Worm (Caenorhabditis elegans) whole organism, mixed stage, embryonic: ENCODE results near the gene hmg-12.

ENCODE experiments used
- M03D4.4 ChIP-seq: sonication (generic microtip); optimal IDR thresholded peaks from 2 replicates; lab custom pipeline; 2017; ENCODE audit warnings: mild to moderate bottlenecking, missing genetic modification characterization, missing compliant biosample characterization
- blmp-1 ChIP-seq: fragments of 150-350 bp; optimal IDR thresholded peaks from 2 replicates; lab custom pipeline; 2014; ENCODE audit warnings: missing biosample characterization, missing genetic modification characterization
- ceh-39 ChIP-seq: fragments of 150-350 bp; optimal IDR thresholded peaks from 2 replicates; lab custom pipeline; 2014; ENCODE audit warnings: missing biosample characterization, missing genetic modification characterization
- ceh-43 ChIP-seq: fragments of 200-800 bp; sonication (Bioruptor generic); optimal IDR thresholded peaks from 2 replicates; lab custom pipeline; 2018; ENCODE audit warnings: mild to moderate bottlenecking, missing genetic modification characterization, moderate library complexity, missing compliant biosample characterization
- ceh-83 ChIP-seq: fragments of 200-800 bp; sonication (Bioruptor generic); optimal IDR thresholded peaks from 2 replicates; lab custom pipeline; 2018; ENCODE audit warnings: mild to moderate bottlenecking, missing genetic modification characterization, missing compliant biosample characterization
- ces-1 ChIP-seq: fragments of 150-350 bp; optimal IDR thresholded peaks from 2 replicates; lab custom pipeline; 2014; ENCODE audit warnings: missing biosample characterization, missing genetic modification reagents, missing genetic modification characterization
- cnd-1 ChIP-seq: fragments of 200-800 bp; sonication (Bioruptor generic); optimal IDR thresholded peaks from 2 replicates; lab custom pipeline; 2018; ENCODE audit warnings: mild to moderate bottlenecking, missing genetic modification characterization, missing compliant biosample characterization
- drap-1 ChIP-seq: fragments of 200-800 bp; sonication (Bioruptor generic); optimal IDR thresholded peaks from 3 replicates; lab custom pipeline; 2018; ENCODE audit warnings: mild to moderate bottlenecking, missing genetic modification characterization, missing compliant biosample characterization
- elt-1 ChIP-seq: sonication (generic microtip); optimal IDR thresholded peaks from 2 replicates; lab custom pipeline; 2017; ENCODE audit warnings: missing genetic modification characterization, mild to moderate bottlenecking, missing compliant biosample characterization, antibody characterized with exemption, moderate library complexity, borderline replicate concordance; ENCODE audit not compliant: insufficient read depth
- flh-1 ChIP-seq: fragments of 200-800 bp; sonication (Bioruptor generic); optimal IDR thresholded peaks from 2 replicates; lab custom pipeline; 2018; ENCODE audit warnings: mild to moderate bottlenecking, missing genetic modification characterization, moderate library complexity, missing compliant biosample characterization
- ham-2 ChIP-seq: fragments of 200-800 bp; sonication (Bioruptor generic); optimal IDR thresholded peaks from 2 replicates; lab custom pipeline; 2018; ENCODE audit warnings: mild to moderate bottlenecking, missing genetic modification characterization, missing compliant biosample characterization
- hlh-1 ChIP-seq: fragments of 150-350 bp; optimal IDR thresholded peaks from 2 replicates; lab custom pipeline; 2014; ENCODE audit warnings: missing biosample characterization, missing genetic modification reagents, missing genetic modification characterization
- lin-13 ChIP-seq: fragments of 150-350 bp; optimal IDR thresholded peaks from 2 replicates; lab custom pipeline; 2014; ENCODE audit warnings: missing biosample characterization, missing genetic modification characterization
- lin-32 ChIP-seq: fragments of 200-800 bp; sonication (Bioruptor generic); optimal IDR thresholded peaks from 2 replicates; lab custom pipeline; 2018; ENCODE audit warnings: mild to moderate bottlenecking, missing genetic modification characterization, missing compliant biosample characterization
- lsy-2 ChIP-seq: fragments of 150-350 bp; optimal IDR thresholded peaks from 2 replicates; lab custom pipeline; 2014; ENCODE audit warnings: missing biosample characterization, missing genetic modification characterization
- mab-5 ChIP-seq: fragments of 150-350 bp; optimal IDR thresholded peaks from 2 replicates; lab custom pipeline; 2014; ENCODE audit warnings: missing biosample characterization, missing genetic modification characterization
- mep-1 ChIP-seq: fragments of 150-350 bp; optimal IDR thresholded peaks from 2 replicates; lab custom pipeline; 2017; ENCODE audit warnings: missing biosample characterization, missing genetic modification reagents, missing genetic modification characterization, inconsistent platforms
- mls-2 ChIP-seq: sonication (generic microtip); optimal IDR thresholded peaks from 2 replicates; lab custom pipeline; 2016; ENCODE audit warnings: mild to moderate bottlenecking, missing genetic modification characterization, moderate library complexity, missing compliant biosample characterization
- nhr-2 ChIP-seq: fragments of 150-350 bp; optimal IDR thresholded peaks from 2 replicates; lab custom pipeline; 2014; ENCODE audit warnings: missing biosample characterization, missing genetic modification characterization
- nhr-237 ChIP-seq: fragments of 150-350 bp; optimal IDR thresholded peaks from 2 replicates; lab custom pipeline; 2014; ENCODE audit warnings: missing biosample characterization, missing genetic modification characterization
- nhr-28 ChIP-seq: fragments of 150-350 bp; optimal IDR thresholded peaks from 2 replicates; lab custom pipeline; 2014; ENCODE audit warnings: missing biosample characterization, missing genetic modification characterization
- nhr-76 ChIP-seq: sonication (generic microtip); optimal IDR thresholded peaks from 2 replicates; lab custom pipeline; 2017; ENCODE audit warnings: missing biosample characterization, missing genetic modification characterization
- pha-4 ChIP-seq: fragments of 150-350 bp; optimal IDR thresholded peaks from 2 replicates; lab custom pipeline; 2018; ENCODE audit warnings: missing biosample characterization, missing genetic modification reagents, missing genetic modification characterization
- snpc-4 ChIP-seq: fragments of 150-350 bp; optimal IDR thresholded peaks from 2 replicates; lab custom pipeline; 2014; ENCODE audit warnings: missing biosample characterization, missing genetic modification characterization
- sptf-1 ChIP-seq: sonication (generic microtip); optimal IDR thresholded peaks from 2 replicates; lab custom pipeline; 2017; ENCODE audit warnings: mild to moderate bottlenecking, missing genetic modification characterization, moderate library complexity, missing compliant biosample characterization
- tbx-8 ChIP-seq: fragments of 200-800 bp; sonication (Bioruptor generic); optimal IDR thresholded peaks from 2 replicates; lab custom pipeline; 2018; ENCODE audit warnings: mild to moderate bottlenecking, missing genetic modification characterization, moderate library complexity, missing compliant biosample characterization
- unc-120 ChIP-seq: sonication (generic microtip); optimal IDR thresholded peaks from 2 replicates; lab custom pipeline; 2017; ENCODE audit warnings: missing genetic modification characterization, missing compliant biosample characterization; ENCODE audit not compliant: poor library complexity, severe bottlenecking
- unc-39 ChIP-seq: fragments of 150-350 bp; optimal IDR thresholded peaks from 2 replicates; lab custom pipeline; 2014; ENCODE audit warnings: missing biosample characterization, missing genetic modification characterization
- unc-62 ChIP-seq: fragments of 150-350 bp; optimal IDR thresholded peaks from 2 replicates; lab custom pipeline; 2014; ENCODE audit warnings: missing biosample characterization, missing genetic modification reagents, missing genetic modification characterization
- zip-8 ChIP-seq: fragments of 150-350 bp; optimal IDR thresholded peaks from 2 replicates; lab custom pipeline; 2014; ENCODE audit warnings: missing biosample characterization, missing genetic modification characterization
- ztf-11 ChIP-seq: fragments of 150-350 bp; optimal IDR thresholded peaks from 2 replicates; lab custom pipeline; 2014; ENCODE audit warnings: missing biosample characterization, missing genetic modification characterization

hmg-12 gene

ce11 chrII:11925203-11925602, 8.9 kb downstream of the hmg-12 start:
- TF ChIP-seq ztf-11 (tag; lab: Kevin White, UChicago) (no peak), zip-8 (tag; lab: Kevin White, UChicago) (no peak), M03D4.4 (no peak), elt-1 (tag; lab: Kevin White, UChicago) (no peak), nhr-28 (tag; lab: Kevin White, UChicago) (no peak), sptf-1 (no peak), unc-39 (tag; lab: Kevin White, UChicago) (no peak), nhr-76 (tag; lab: Kevin White, UChicago) (no peak), mls-2 (tag; lab: Kevin White, UChicago) (no peak), ham-2 (no peak), tbx-8 (GFP tag; lab: Kevin White, UChicago) (no peak)
- TF ChIP-seq, all 35 proteins: peak for 0

ce11 chrII:11926501-11926900, 10.2 kb downstream of the hmg-12 start:
- TF ChIP-seq lsy-2 (tag; lab: Kevin White, UChicago) (peak; percentile 44), nhr-28 (tag; lab: Kevin White, UChicago) (no peak)

- TF ChIP-seq flh-1 (GFP tag; lab: Kevin White, UChicago) (no peak), zip-8 (tag; lab: Kevin White, UChicago) (no peak), ztf-11 (tag; lab: Kevin White, UChicago) (no peak), nhr-28 (tag; lab: Kevin White, UChicago) (no peak), drap-1 (GFP tag; lab: Kevin White, UChicago) (no peak), unc-62 (GFP tag; lab: Kevin White, UChicago) (no peak), ces-1 (no peak), ceh-83 (no peak), blmp-1 (tag; lab: Kevin White, UChicago) (no peak), ceh-43 (GFP tag; lab: Kevin White, UChicago) (no peak), mep-1 (tag; lab: Kevin White, UChicago) (no peak), sptf-1 (no peak), lin-13 (no peak)
Measured at ce11 chrII:11928752-11929151, 12.4 kb downstream of the hmg-12 start.

ce11 chrII:11930132-11930531, 13.8 kb downstream of the hmg-12 start:
- TF ChIP-seq ztf-11 (tag; lab: Kevin White, UChicago) (no peak), lin-13 (no peak), cnd-1 (tag; lab: Kevin White, UChicago) (no peak), unc-62 (GFP tag; lab: Kevin White, UChicago) (no peak), lsy-2 (tag; lab: Kevin White, UChicago) (no peak), nhr-2 (tag; lab: Kevin White, UChicago) (no peak), ham-2 (no peak), snpc-4 (no peak), ceh-83 (no peak), drap-1 (GFP tag; lab: Kevin White, UChicago) (no peak), M03D4.4 (no peak), nhr-76 (tag; lab: Kevin White, UChicago) (no peak), ceh-39 (tag; lab: Kevin White, UChicago) (no peak), sptf-1 (no peak), tbx-8 (GFP tag; lab: Kevin White, UChicago) (no peak), nhr-237 (tag; lab: Kevin White, UChicago) (no peak), mab-5 (tag; lab: Kevin White, UChicago) (no peak), ceh-43 (GFP tag; lab: Kevin White, UChicago) (no peak), lin-32 (no peak), mls-2 (tag; lab: Kevin White, UChicago) (no peak)

- no peak for TF ChIP-seq zip-8 (tag; lab: Kevin White, UChicago)
- no peak for TF ChIP-seq ceh-39 (tag; lab: Kevin White, UChicago)
- TF ChIP-seq unc-120: no peak
- TF ChIP-seq nhr-237 (tag; lab: Kevin White, UChicago): no peak
- TF ChIP-seq nhr-76 (tag; lab: Kevin White, UChicago): no peak
- no peak for TF ChIP-seq unc-39 (tag; lab: Kevin White, UChicago)
- no peak for TF ChIP-seq pha-4
- no peak for TF ChIP-seq hlh-1 (tag; lab: Kevin White, UChicago)
- TF ChIP-seq ceh-43 (GFP tag; lab: Kevin White, UChicago): no peak
Measured at ce11 chrII:11935266-11935665, 19.0 kb downstream of the hmg-12 start, which contains the start of gene lin-29. TSS of gene lin-29 (minus strand) at chrII:11935343.
